Worm (Caenorhabditis elegans) whole organism, midembryonic: Measurements from ENCODE around the gene rac-2.

Source experiments
- cog-1 ChIP-seq: sonication (generic microtip); optimal IDR thresholded peaks from 2 replicates; lab custom pipeline; 2016; ENCODE audit warnings: missing genetic modification characterization, missing compliant biosample characterization
- flt-1 ChIP-seq: fragments of 200-800 bp; sonication (Bioruptor generic); IDR thresholded peaks from 2 replicates; pipeline ENCODE4 v1.3.6; 2022; ENCODE audit warnings: missing genetic modification characterization, missing compliant biosample characterization
- klf-2 ChIP-seq: fragments of 200-800 bp; sonication (Bioruptor generic); conservative IDR thresholded peaks from 2 replicates; pipeline ENCODE4 v1.3.6; 2022; ENCODE audit warnings: missing genetic modification reagents, missing genetic modification characterization, missing compliant biosample characterization
- med-1 ChIP-seq: sonication (generic microtip); optimal IDR thresholded peaks from 2 replicates; lab custom pipeline; 2017; ENCODE audit warnings: missing genetic modification characterization, mild to moderate bottlenecking, missing compliant biosample characterization, antibody characterized with exemption, missing genetic modification reagents; ENCODE audit not compliant: insufficient read depth
- ref-1 ChIP-seq: fragments of 200-800 bp; sonication (Bioruptor generic); conservative IDR thresholded peaks from 2 replicates; pipeline ENCODE4 v1.3.6; 2022; ENCODE audit warnings: missing genetic modification reagents, missing genetic modification characterization, missing compliant biosample characterization
- tab-1 ChIP-seq: fragments of 200-800 bp; sonication (Bioruptor generic); IDR thresholded peaks from 2 replicates; pipeline ENCODE4 v1.3.6; 2022; ENCODE audit warnings: missing genetic modification characterization, missing compliant biosample characterization
- ztf-29 ChIP-seq: fragments of 200-800 bp; sonication (Bioruptor generic); IDR thresholded peaks from 2 replicates; pipeline ENCODE4 v1.3.6; 2022; ENCODE audit warnings: missing genetic modification reagents, missing genetic modification characterization, missing compliant biosample characterization

DNA sequence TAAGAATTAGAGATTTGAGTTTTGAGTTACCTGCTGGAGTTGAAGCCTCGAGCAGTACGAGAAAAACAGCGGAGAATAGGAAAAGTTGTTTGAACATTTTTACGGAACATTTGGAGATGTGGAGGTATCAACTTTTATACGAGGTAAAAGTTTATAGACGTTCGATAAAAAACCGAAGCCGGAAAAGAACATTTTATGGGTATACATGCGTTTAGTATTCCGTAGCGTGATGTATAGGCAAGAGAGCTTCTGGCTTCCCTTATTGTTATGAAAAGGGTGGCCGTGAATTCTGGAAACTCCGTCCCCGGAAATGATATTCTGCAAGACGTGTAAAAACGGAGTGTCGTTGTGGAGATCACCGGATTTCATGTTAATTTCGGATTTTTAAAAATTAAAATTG lies 12.4 kb downstream of the rac-2 start, which contains the start of gene K03D3.5:
- TF ChIP-seq ref-1 (no peak), flt-1 (GFP tag; lab: Robert Waterston, UW) (no peak), med-1 (no peak), klf-2 (GFP tag; lab: Robert Waterston, UW) (no peak), cog-1 (tag; lab: Kevin White, UChicago) (no peak), ztf-29 (GFP tag; lab: Robert Waterston, UW) (no peak), tab-1 (no peak)
